Worm (Caenorhabditis elegans): Measurements from ENCODE around the gene B0336.7.

B0336.7 gene

DNA sequence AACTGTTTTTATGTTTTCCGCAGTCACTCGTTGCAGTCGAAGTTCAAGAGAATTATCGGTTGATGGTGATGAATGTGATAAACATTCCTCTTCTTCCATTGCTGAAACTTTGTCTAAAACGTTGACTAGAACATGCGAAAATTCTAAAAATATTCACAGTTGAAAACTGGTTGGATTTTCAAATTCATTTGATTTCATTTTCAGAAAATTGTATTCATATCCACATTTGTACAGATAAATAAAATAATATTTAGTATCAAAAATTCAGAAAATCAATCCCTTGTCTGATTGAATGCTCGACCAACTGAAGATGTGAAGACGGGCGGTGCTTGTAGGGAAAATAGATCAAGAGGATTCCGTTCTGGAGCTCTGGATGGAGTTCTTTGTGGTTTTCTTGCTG, 19.4 kb downstream of the B0336.7 start, which contains the start of gene F54E7.9:
TSS of gene F54E7.9 (minus strand) at position 101 of the 400 bp plus-strand sequence.
- TF ChIP-seq jun-1 (tag; optimal IDR thresholded peaks at IDR 0.05): no peak
- no peak for TF ChIP-seq snpc-4 (tag; optimal IDR thresholded peaks at IDR 0.05)
- no peak for TF ChIP-seq lin-15B (tag; optimal IDR thresholded peaks at IDR 0.05)
- TF ChIP-seq ztf-11 (tag; optimal IDR thresholded peaks at IDR 0.05): no peak
- TF ChIP-seq ceh-82 (tag; optimal IDR thresholded peaks at IDR 0.05): no peak
- TF ChIP-seq nfya-1 (tag; optimal IDR thresholded peaks at IDR 0.05; ENCODE audit: insufficient read depth): no peak

DNA sequence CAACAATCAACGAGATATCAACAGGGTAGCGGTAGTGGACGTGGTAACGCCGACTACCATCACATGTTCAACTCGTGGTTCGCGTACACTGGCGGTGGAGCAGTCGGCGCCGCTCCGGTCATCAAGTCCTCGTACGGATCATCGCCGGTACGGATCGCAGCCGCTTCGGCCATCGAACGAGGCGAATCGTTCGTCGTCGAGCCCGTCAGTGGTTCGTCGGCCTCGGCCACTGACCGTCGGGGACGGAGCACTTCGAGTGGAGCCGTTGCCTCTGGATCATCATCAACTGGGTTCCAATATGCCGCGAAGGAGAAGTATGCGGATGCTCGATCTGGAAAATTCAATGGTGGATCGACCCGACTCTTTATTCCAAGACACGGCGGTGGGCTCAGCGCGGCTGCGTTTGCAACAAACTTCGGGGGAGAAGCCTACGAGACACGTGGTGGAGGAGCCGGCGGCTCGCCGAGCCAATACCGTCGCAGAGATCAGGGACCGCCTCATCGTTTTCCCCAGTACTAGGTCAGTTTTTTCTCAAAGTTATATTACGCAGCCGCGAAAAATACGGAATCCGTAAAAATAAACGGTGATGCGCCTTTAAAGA, 21.7 kb downstream of the B0336.7 start:
- TF ChIP-seq hmg-11 (tag; optimal IDR thresholded peaks at IDR 0.05): no peak
- TF ChIP-seq unc-62 (GFP tag; optimal IDR thresholded peaks at IDR 0.05): no peak
- TF ChIP-seq jun-1 (tag; optimal IDR thresholded peaks at IDR 0.05): no peak
- TF ChIP-seq tbx-2 (tag; optimal IDR thresholded peaks at IDR 0.05): no peak
- no peak for TF ChIP-seq nhr-23 (tag; optimal IDR thresholded peaks at IDR 0.05)
- no peak for TF ChIP-seq nhr-76 (tag; optimal IDR thresholded peaks at IDR 0.05)
- TF ChIP-seq egl-5 (tag; optimal IDR thresholded peaks at IDR 0.05): no peak
- TF ChIP-seq ZK546.5 (tag; optimal IDR thresholded peaks at IDR 0.05): no peak
- TF ChIP-seq daf-12 (tag; optimal IDR thresholded peaks at IDR 0.05): no peak
- TF ChIP-seq skn-1 (tag; optimal IDR thresholded peaks at IDR 0.05): no peak
- no peak for TF ChIP-seq nhr-43 (tag; optimal IDR thresholded peaks at IDR 0.05; ENCODE audit: poor library complexity, severe bottlenecking)
- TF ChIP-seq snpc-4 (tag; optimal IDR thresholded peaks at IDR 0.05): no peak
- no peak for TF ChIP-seq ama-1 (optimal IDR thresholded peaks at IDR 0.05)

DNA sequence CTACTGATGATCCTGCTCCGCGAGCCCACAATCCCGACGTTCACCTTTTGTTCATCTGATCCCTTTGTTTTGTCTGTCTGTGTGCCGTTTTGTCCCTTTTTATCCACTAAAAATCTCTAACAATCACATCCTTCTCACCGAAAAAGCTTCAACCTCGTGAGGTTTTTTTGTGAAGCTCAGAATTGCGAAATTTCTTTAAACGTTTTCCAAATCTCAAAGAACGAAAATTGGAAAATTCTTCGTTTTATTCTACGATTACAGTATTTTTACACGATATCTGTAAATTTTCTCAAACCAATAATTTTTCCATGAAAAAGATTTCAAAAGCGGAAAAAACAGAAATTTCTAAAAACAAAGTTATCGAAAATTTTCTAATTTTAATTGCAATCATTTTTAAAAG, 23.0 kb downstream of the B0336.7 start:
- TF ChIP-seq nhr-28 (tag; optimal IDR thresholded peaks at IDR 0.05) (no peak), nhr-77 (tag; optimal IDR thresholded peaks at IDR 0.05) (no peak), ceh-28 (tag; optimal IDR thresholded peaks at IDR 0.05) (no peak), snpc-4 (tag; optimal IDR thresholded peaks at IDR 0.05) (no peak), hmg-11 (tag; optimal IDR thresholded peaks at IDR 0.05) (no peak)

DNA sequence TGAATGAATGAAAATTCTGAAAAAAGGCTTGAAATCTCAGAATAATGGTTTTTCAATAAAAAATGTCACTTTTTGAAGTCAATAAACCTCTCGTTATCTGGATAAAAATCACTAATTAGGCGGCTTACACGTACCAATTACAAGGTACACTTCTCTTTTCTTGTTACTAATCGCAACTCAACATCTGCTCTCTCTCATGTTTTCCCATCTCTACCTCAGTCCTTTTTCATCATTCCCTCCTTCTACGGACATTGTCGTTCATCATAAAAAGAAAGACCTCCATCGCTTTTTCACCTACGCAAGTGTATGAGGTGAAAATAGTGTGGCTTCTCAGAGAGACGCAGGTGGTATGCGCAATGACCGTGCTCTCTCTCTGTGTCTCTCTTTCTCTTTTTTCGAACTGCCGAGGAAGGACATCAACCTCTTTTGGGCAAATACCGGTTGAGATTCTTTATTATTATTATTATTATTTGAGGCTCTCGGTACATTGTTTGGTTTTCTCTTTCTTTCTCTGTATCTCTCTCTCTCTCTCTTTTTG, 29.1 kb downstream of the B0336.7 start:
- TF ChIP-seq unc-62 (GFP tag; optimal IDR thresholded peaks at IDR 0.05): no peak
- no peak for TF ChIP-seq ztf-4 (tag; optimal IDR thresholded peaks at IDR 0.05)
- peak; percentile 3 for TF ChIP-seq elt-2 (tag; optimal IDR thresholded peaks at IDR 0.05)
- TF ChIP-seq nhr-76 (tag; optimal IDR thresholded peaks at IDR 0.05): no peak
- TF ChIP-seq nhr-237 (tag; optimal IDR thresholded peaks at IDR 0.05): no peak
- TF ChIP-seq mdl-1 (tag; optimal IDR thresholded peaks at IDR 0.05): no peak
- no peak for TF ChIP-seq nhr-43 (tag; optimal IDR thresholded peaks at IDR 0.05; ENCODE audit: poor library complexity, severe bottlenecking)
- peak; percentile 12 for TF ChIP-seq nfya-1 (tag; optimal IDR thresholded peaks at IDR 0.05; ENCODE audit: insufficient read depth)
- no peak for TF ChIP-seq daf-12 (tag; optimal IDR thresholded peaks at IDR 0.05)
- peak; percentile 37 for TF ChIP-seq pha-4 (tag; optimal IDR thresholded peaks at IDR 0.05)
- TF ChIP-seq nhr-25 (tag; optimal IDR thresholded peaks at IDR 0.05): peak; percentile 76
- TF ChIP-seq hmg-11 (tag; optimal IDR thresholded peaks at IDR 0.05): peak; percentile 19
- TF ChIP-seq elt-1 (tag; optimal IDR thresholded peaks at IDR 0.05): peak; percentile 22

DNA sequence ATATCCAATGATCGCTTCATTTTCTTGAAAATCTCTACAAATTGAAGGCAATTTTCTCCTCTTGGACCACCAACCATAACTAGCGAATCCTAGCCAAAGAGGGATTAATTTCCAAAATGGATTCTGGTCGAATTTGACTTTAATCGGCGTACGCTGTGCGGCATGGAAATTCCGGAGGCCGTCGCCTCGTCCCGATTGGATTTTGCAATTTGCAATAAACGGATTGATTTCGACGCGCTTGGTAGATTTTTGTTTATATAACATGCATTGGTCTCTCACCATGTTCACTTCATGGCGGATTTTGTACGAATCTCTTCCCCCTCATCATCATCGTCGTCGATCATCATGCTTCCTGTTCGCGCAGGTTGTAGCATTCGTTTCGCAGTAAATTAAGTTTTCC, 31.5 kb downstream of the B0336.7 start:
- TF ChIP-seq zag-1 (tag; optimal IDR thresholded peaks at IDR 0.05) (no peak), lin-39 (tag; optimal IDR thresholded peaks at IDR 0.05) (no peak)

DNA sequence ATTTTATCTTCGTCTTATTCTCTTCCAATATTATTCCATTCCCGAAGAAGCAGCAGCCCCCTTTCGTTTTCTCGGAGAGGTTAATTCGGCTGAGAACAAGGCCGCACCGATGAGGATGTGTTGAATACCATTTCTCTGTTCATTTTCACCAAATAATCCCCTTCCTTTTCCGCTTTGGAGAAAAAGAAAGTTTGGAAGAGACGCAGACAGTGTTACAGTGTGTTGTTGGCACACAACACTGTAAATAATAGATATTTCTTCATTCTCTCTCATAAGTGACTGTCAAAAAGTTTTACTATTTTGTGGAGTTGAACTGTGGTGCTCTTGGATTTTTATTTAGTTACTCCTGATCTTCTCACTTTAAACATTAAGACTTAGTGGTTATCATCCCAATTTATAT, 31.9 kb downstream of the B0336.7 start:
- TF ChIP-seq zag-1 (tag; optimal IDR thresholded peaks at IDR 0.05): no peak
- peak; percentile 86 for TF ChIP-seq pha-4 (tag; optimal IDR thresholded peaks at IDR 0.05)
- peak; percentile 58 for TF ChIP-seq nhr-25 (tag; optimal IDR thresholded peaks at IDR 0.05)

DNA sequence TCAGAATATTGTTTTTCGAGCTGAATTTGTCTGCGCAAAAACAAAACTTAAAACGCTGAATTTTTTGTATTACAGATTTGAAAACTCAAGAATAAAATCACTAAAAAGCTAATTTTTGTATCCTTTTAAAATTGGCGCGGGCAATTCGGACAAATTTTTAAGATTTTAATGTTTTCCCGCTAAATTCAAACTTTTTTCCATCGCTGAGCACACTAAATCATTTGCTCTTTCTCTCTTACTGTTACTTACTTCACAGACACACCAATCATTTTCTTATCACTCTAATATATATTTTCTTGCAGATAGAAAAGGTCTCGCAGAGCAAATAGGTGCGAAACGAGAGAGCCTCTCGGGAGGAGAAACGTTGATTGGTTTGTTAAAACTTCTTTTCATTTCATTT, 33.2 kb downstream of the B0336.7 start, which contains the start of gene par-3:
TSS of gene par-3 (plus strand) at position 301 of the 400 bp plus-strand sequence.
- no peak for TF ChIP-seq unc-62 (GFP tag; optimal IDR thresholded peaks at IDR 0.05)
- no peak for TF ChIP-seq ztf-4 (tag; optimal IDR thresholded peaks at IDR 0.05)
- TF ChIP-seq sea-2 (GFP tag; optimal IDR thresholded peaks at IDR 0.05): no peak
- no peak for TF ChIP-seq fkh-10 (GFP tag; optimal IDR thresholded peaks at IDR 0.05)
- TF ChIP-seq nhr-25 (tag; optimal IDR thresholded peaks at IDR 0.05): no peak
- TF ChIP-seq hmg-11 (tag; optimal IDR thresholded peaks at IDR 0.05): no peak
- TF ChIP-seq fos-1 (tag; optimal IDR thresholded peaks at IDR 0.05): no peak
- TF ChIP-seq egl-27 (tag; optimal IDR thresholded peaks at IDR 0.05): no peak
- no peak for TF ChIP-seq zag-1 (tag; optimal IDR thresholded peaks at IDR 0.05)
- no peak for TF ChIP-seq mml-1 (tag; optimal IDR thresholded peaks at IDR 0.05)
- TF ChIP-seq nhr-77 (tag; optimal IDR thresholded peaks at IDR 0.05): no peak
- no peak for TF ChIP-seq mdl-1 (tag; optimal IDR thresholded peaks at IDR 0.05)
- no peak for TF ChIP-seq ztf-11 (tag; optimal IDR thresholded peaks at IDR 0.05)
- TF ChIP-seq ceh-9 (tag; optimal IDR thresholded peaks at IDR 0.05): no peak
- no peak for TF ChIP-seq ceh-82 (tag; optimal IDR thresholded peaks at IDR 0.05)
- no peak for TF ChIP-seq ZK546.5 (tag; optimal IDR thresholded peaks at IDR 0.05)
- no peak for TF ChIP-seq nhr-76 (tag; optimal IDR thresholded peaks at IDR 0.05)
- no peak for TF ChIP-seq nhr-12 (tag; optimal IDR thresholded peaks at IDR 0.05)

Data from whole organism, L3 larva.